Fruit fly (Drosophila melanogaster) Kc167 (cell line): ENCODE data around the gene CG42374.

Experiments
- Myc ChIP-seq: fragments of >200 bp; optimal IDR thresholded peaks from 2 replicates; lab custom pipeline; 2017; ENCODE audit warnings: missing external identifiers
- Sin3A ChIP-seq: fragments of >200 bp; optimal IDR thresholded peaks from 2 replicates; lab custom pipeline; 2018; ENCODE audit warnings: missing external identifiers
- h ChIP-seq: fragments of >200 bp; optimal IDR thresholded peaks from 3 replicates; lab custom pipeline; 2018; ENCODE audit warnings: missing external identifiers
- insv ChIP-seq: fragments of >200 bp; optimal IDR thresholded peaks from 3 replicates; lab custom pipeline; 2018; ENCODE audit warnings: missing external identifiers
- psq ChIP-seq: fragments of >200 bp; optimal IDR thresholded peaks from 2 replicates; lab custom pipeline; 2017; ENCODE audit warnings: missing external identifiers
- ttk ChIP-seq: sonication (Bioruptor generic); optimal IDR thresholded peaks from 2 replicates; lab custom pipeline; 2017; ENCODE audit warnings: missing external identifiers

Gene CG42374

dm6 chr3L:19234922-19235702 lies 28.5 kb upstream of the CG42374 start, which contains the start of gene fz2:
Gene fz2 (minus strand): TSS chr3L:19235373.
- no peak for TF ChIP-seq ttk (lab: Kevin White, UChicago)
- no peak for TF ChIP-seq insv (lab: Kevin White, UChicago)
- no peak for TF ChIP-seq psq (lab: Kevin White, UChicago)
- TF ChIP-seq h (lab: Kevin White, UChicago) = no peak
- no peak for TF ChIP-seq Sin3A
- no peak for TF ChIP-seq Myc (lab: Kevin White, UChicago)

dm6 chr3L:19236060-19236459 lies 27.5 kb upstream of the CG42374 start, which contains the start of gene CG33647:
Gene CG33647 (plus strand): TSS chr3L:19236360.
- no peak for TF ChIP-seq insv (lab: Kevin White, UChicago)
- TF ChIP-seq Myc (lab: Kevin White, UChicago) = no peak
- TF ChIP-seq ttk (lab: Kevin White, UChicago) = no peak
- no peak for TF ChIP-seq h (lab: Kevin White, UChicago)
- TF ChIP-seq Sin3A = no peak
- TF ChIP-seq psq (lab: Kevin White, UChicago) = no peak

- TF ChIP-seq psq (lab: Kevin White, UChicago) = no peak
Measured at dm6 chr3L:19236554-19236953, 27.0 kb upstream of the CG42374 start.

dm6 chr3L:19237780-19238179 lies 25.8 kb upstream of the CG42374 start:
- TF ChIP-seq Sin3A = no peak

dm6 chr3L:19251643-19252042 lies 11.9 kb upstream of the CG42374 start:
- TF ChIP-seq insv (lab: Kevin White, UChicago) = no peak
- TF ChIP-seq Sin3A = no peak
- TF ChIP-seq Myc (lab: Kevin White, UChicago) = no peak
- no peak for TF ChIP-seq h (lab: Kevin White, UChicago)
- TF ChIP-seq ttk (lab: Kevin White, UChicago) = no peak
- no peak for TF ChIP-seq psq (lab: Kevin White, UChicago)

dm6 chr3L:19254715-19255428 lies 8.7 kb upstream of the CG42374 start, which contains the start of the genes mRpL21 and rept:
Gene mRpL21 (minus strand): TSS chr3L:19255061.
Gene rept (plus strand): TSS chr3L:19255340.
- TF ChIP-seq ttk (lab: Kevin White, UChicago) = no peak
- no peak for TF ChIP-seq psq (lab: Kevin White, UChicago)
- TF ChIP-seq h (lab: Kevin White, UChicago) = no peak
- no peak for TF ChIP-seq Sin3A
- no peak for TF ChIP-seq insv (lab: Kevin White, UChicago)
- no peak for TF ChIP-seq Myc (lab: Kevin White, UChicago)

dm6 chr3L:19258199-19258598 lies 5.4 kb upstream of the CG42374 start:
- TF ChIP-seq Sin3A = no peak
- no peak for TF ChIP-seq Myc (lab: Kevin White, UChicago)
- no peak for TF ChIP-seq ttk (lab: Kevin White, UChicago)
- no peak for TF ChIP-seq h (lab: Kevin White, UChicago)
- TF ChIP-seq insv (lab: Kevin White, UChicago) = no peak
- TF ChIP-seq psq (lab: Kevin White, UChicago) = no peak

dm6 chr3L:19260278-19260803 lies 3.2 kb upstream of the CG42374 start, which contains the start of gene nes:
Gene nes (minus strand): TSS chr3L:19260679.
- TF ChIP-seq Sin3A = no peak

dm6 chr3L:19261213-19261612 lies 2.4 kb upstream of the CG42374 start, which contains the start of gene Bet1:
Gene Bet1 (plus strand): TSS chr3L:19261394.
- TF ChIP-seq Sin3A = no peak
- TF ChIP-seq Myc (lab: Kevin White, UChicago) = no peak
- no peak for TF ChIP-seq psq (lab: Kevin White, UChicago)
- TF ChIP-seq h (lab: Kevin White, UChicago) = no peak
- no peak for TF ChIP-seq insv (lab: Kevin White, UChicago)
- TF ChIP-seq ttk (lab: Kevin White, UChicago) = no peak

- TF ChIP-seq ttk (lab: Kevin White, UChicago) = no peak
- TF ChIP-seq insv (lab: Kevin White, UChicago) = no peak
- TF ChIP-seq psq (lab: Kevin White, UChicago) = no peak
- no peak for TF ChIP-seq h (lab: Kevin White, UChicago)
- no peak for TF ChIP-seq Myc (lab: Kevin White, UChicago)
- no peak for TF ChIP-seq Sin3A
Measured at dm6 chr3L:19261720-19262119, 1.8 kb upstream of the CG42374 start.

- TF ChIP-seq ttk (lab: Kevin White, UChicago) (no peak), Myc (lab: Kevin White, UChicago) (no peak), insv (lab: Kevin White, UChicago) (no peak), h (lab: Kevin White, UChicago) (no peak), Sin3A (no peak), psq (lab: Kevin White, UChicago) (no peak)
Measured at dm6 chr3L:19264141-19264487, 548 bp downstream of the CG42374 start, which contains the start of gene Max. Gene Max (minus strand): TSS chr3L:19264184.

- TF ChIP-seq insv (lab: Kevin White, UChicago) = no peak
- TF ChIP-seq Myc (lab: Kevin White, UChicago) = no peak
- TF ChIP-seq h (lab: Kevin White, UChicago) = no peak
- no peak for TF ChIP-seq ttk (lab: Kevin White, UChicago)
- TF ChIP-seq psq (lab: Kevin White, UChicago) = no peak
- TF ChIP-seq Sin3A = no peak
Measured at dm6 chr3L:19265761-19266160, 2.2 kb downstream of the CG42374 start, which contains the start of gene CG45081. Gene CG45081 (plus strand): TSS chr3L:19266061.
